Fruit fly (Drosophila melanogaster): ENCODE results near the gene Hsp26.

Gene Hsp26

dm6 chr3L:9417288-9417687, 40.1 kb upstream of the Hsp26 start, which contains the start of gene CG3982:
TSS of gene CG3982 (minus strand) at chr3L:9417388.
- TF ChIP-seq psq (optimal IDR thresholded peaks at IDR 0.05) = no peak
- no peak for TF ChIP-seq Myc (optimal IDR thresholded peaks at IDR 0.05)
- TF ChIP-seq Sin3A (optimal IDR thresholded peaks at IDR 0.05) = no peak
- no peak for TF ChIP-seq insv (optimal IDR thresholded peaks at IDR 0.05)
- no peak for TF ChIP-seq h (optimal IDR thresholded peaks at IDR 0.05)
- TF ChIP-seq ttk (optimal IDR thresholded peaks at IDR 0.05) = no peak

DNA sequence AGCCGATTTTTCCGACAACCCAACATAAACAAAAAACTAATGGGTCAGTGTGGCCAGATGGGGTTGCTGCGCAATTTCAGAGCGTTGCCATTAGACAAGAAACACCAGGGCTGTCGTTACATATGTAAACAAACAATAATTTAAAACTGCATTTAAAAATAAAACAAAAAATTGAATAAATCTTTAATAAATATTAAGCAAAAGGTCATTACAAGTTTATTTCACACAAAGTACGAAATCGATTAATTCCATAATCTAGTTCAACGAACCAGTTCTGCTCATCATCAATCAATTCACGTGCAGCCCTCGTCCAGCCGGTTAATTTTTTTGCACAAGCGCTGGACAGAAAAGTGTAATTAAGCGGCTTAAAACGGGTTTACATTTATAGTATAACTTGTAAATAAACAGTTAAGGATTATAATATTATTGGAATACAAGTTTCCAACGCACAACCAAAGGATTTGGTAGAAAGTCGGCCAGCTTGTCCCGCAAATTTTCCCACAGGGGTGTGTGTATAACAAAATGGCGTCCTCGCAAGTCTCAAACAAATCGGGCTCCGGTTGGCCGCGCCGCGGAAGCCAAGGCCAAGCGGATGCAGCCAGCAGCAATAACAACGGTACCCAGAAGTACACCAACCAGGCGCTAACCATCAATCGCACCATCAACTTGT, 33.7 kb upstream of the Hsp26 start, which contains the start of the genes CG4022 and Cpsf5:
Gene CG4022, minus strand, starts transcription at position 79 of the 670 bp plus-strand sequence.
Gene Cpsf5, plus strand, starts transcription at position 285 of the 670 bp plus-strand sequence.
- TF ChIP-seq Myc (optimal IDR thresholded peaks at IDR 0.05) = no peak
- TF ChIP-seq h (optimal IDR thresholded peaks at IDR 0.05) = no peak
- TF ChIP-seq Sin3A (optimal IDR thresholded peaks at IDR 0.05) = no peak
- no peak for TF ChIP-seq psq (optimal IDR thresholded peaks at IDR 0.05)
- no peak for TF ChIP-seq insv (optimal IDR thresholded peaks at IDR 0.05)
- no peak for TF ChIP-seq ttk (optimal IDR thresholded peaks at IDR 0.05)

DNA sequence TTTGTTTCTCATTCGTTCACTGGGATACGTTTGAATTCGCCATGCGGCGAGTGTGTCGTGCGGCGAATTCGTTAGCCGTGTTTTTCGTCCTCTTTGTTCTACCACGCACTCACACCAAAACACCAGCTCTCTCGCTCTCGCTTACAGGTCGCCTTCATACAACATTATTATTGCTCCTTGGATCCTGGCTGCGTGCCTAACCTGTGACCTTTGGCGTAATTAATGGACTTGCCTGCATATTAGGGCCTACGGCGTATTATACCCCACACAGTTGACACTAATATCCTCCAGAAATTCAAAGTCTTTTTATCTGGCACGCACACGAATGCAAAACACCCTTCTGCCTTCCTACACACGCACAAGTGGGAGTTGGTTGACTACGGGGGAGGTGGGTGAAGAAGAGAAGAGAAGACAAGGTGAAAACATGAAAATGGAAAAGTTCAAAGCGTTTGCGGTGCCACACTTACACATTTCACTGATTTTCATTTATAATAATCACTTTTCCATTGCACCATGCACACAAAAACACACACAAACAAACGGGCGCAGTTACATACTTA, 32.9 kb upstream of the Hsp26 start:
- TF ChIP-seq ttk (optimal IDR thresholded peaks at IDR 0.05) = no peak
- no peak for TF ChIP-seq h (optimal IDR thresholded peaks at IDR 0.05)
- TF ChIP-seq Myc (optimal IDR thresholded peaks at IDR 0.05) = no peak
- no peak for TF ChIP-seq insv (optimal IDR thresholded peaks at IDR 0.05)
- no peak for TF ChIP-seq psq (optimal IDR thresholded peaks at IDR 0.05)
- TF ChIP-seq Sin3A (optimal IDR thresholded peaks at IDR 0.05) = no peak

DNA sequence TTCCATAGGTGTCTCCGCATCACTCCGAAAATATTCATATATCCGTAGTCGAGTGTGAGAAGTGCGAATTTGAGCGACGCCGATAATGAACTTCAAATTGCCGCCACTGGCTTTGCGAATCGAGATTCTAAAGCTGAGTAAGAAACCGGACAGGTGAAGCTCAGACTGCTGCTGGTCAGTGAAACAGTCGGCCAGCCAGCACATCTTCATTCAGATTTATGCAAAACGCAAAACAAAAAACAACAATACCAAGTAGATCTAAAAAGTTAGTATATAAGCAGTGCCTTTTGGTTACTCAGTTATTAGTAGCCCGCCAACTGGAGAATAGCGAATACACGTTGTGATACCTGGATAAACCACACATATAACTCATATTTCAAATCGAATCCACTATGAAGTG, 27.3 kb upstream of the Hsp26 start, which contains the start of gene Cpr67B:
Gene Cpr67B, plus strand, starts transcription at position 301 of the 400 bp plus-strand sequence.
- TF ChIP-seq Myc (optimal IDR thresholded peaks at IDR 0.05) (no peak), Sin3A (optimal IDR thresholded peaks at IDR 0.05) (no peak), ttk (optimal IDR thresholded peaks at IDR 0.05) (no peak), insv (optimal IDR thresholded peaks at IDR 0.05) (no peak), h (optimal IDR thresholded peaks at IDR 0.05) (no peak), psq (optimal IDR thresholded peaks at IDR 0.05) (no peak)

- TF ChIP-seq psq (optimal IDR thresholded peaks at IDR 0.05) (no peak), Sin3A (optimal IDR thresholded peaks at IDR 0.05) (no peak)
These were observed 25.1 kb upstream of the Hsp26 start, which contains the start of gene eIF4E1 for dm6 chr3L:9402157-9402890. TSS of gene eIF4E1 (minus strand) at chr3L:9402460.

DNA sequence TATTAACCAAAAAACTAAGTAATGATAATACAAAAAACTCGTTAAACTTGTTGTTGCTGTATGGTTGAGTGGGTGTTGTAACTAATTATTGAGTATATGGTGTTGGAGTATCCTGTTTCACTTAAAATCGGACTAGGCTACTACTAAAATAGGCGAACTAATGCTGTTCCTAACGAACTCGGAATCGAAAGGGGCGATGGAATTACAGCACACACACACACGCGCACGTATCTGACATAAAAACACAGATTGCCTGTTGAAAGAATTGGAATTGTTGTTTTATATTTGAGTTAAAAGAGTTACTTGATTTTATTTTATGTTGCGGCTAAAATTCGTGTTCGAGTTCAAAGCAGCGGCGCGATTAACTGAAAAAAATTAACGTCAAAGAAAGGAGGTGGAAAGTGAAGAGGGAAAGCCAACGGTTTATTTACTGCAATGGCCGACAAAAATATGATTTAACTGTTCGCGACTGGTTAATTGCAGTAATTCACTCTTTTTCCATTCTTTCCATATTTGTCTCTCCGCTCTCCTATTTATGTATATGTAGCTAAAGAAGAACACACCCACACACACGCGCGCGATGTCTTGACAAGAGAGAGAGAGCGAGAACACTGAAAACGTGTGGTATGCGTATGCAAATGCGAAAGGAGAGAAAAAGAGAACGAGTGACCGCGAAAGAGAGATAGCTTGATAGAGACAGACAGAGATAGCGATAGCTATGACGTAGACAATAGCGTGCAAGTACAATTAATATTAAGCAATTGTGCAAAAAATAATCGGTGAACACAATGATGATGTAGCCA, 24.3 kb upstream of the Hsp26 start:
- no peak for TF ChIP-seq Sin3A (optimal IDR thresholded peaks at IDR 0.05)
- TF ChIP-seq h (optimal IDR thresholded peaks at IDR 0.05) = no peak
- TF ChIP-seq ttk (optimal IDR thresholded peaks at IDR 0.05) = no peak
- TF ChIP-seq Myc (optimal IDR thresholded peaks at IDR 0.05) = no peak
- no peak for TF ChIP-seq psq (optimal IDR thresholded peaks at IDR 0.05)
- TF ChIP-seq insv (optimal IDR thresholded peaks at IDR 0.05) = no peak

DNA sequence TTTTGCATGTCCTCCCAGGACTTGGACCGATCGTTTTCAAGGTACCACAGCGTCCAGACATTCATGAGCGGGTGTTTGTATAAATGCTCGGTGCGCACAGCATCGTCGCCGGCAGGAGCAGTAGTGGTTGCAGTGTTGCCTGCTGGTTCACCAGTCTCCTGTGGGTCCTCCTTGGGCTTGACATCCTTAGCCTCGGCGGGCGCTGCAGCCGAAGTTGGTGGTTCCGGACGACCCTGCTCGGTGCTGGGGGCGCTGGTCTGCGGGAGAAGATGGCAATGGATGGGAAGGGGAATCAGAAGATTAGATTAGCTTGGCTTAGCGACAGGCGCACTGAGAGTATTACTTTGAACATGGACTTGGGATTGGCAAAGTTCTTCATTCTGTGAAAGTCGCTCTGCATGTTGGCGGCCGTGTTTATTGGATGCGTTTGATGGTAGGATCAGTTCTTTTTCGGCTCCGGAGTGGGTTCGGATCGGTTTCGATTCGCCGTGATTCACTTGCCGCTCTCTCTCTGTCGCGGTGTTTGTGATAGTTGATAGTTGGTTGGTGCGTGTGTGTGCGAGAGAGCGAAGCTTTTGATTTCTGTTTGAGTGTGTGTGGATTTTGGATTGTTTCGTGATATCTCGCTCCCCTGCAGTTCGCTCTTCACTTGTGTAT, 23.6 kb upstream of the Hsp26 start:
- no peak for TF ChIP-seq ttk (optimal IDR thresholded peaks at IDR 0.05)
- TF ChIP-seq Sin3A (optimal IDR thresholded peaks at IDR 0.05) = no peak
- TF ChIP-seq insv (optimal IDR thresholded peaks at IDR 0.05) = no peak
- TF ChIP-seq psq (optimal IDR thresholded peaks at IDR 0.05) = no peak
- TF ChIP-seq h (optimal IDR thresholded peaks at IDR 0.05) = no peak
- no peak for TF ChIP-seq Myc (optimal IDR thresholded peaks at IDR 0.05)

DNA sequence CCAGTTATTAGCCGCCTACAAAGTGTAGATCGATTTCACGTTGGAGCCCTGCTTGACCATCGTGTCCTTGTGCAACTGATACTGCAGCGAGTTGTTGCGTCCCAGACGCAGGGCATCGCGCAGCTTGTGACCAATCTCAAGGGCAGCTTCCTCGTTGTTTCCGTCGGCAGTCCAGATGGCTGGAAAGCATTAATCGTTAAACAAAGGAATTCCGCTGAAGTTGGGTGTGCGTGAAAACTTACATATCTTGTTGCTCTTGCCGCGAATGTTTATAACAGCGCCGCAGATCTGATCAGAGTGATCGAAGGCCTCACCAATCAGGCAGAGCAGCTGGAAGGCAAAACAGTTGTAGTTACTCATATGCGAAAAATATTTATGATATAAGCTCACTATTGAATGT, 22.6 kb upstream of the Hsp26 start:
- TF ChIP-seq insv (optimal IDR thresholded peaks at IDR 0.05) (no peak), psq (optimal IDR thresholded peaks at IDR 0.05) (no peak)

DNA sequence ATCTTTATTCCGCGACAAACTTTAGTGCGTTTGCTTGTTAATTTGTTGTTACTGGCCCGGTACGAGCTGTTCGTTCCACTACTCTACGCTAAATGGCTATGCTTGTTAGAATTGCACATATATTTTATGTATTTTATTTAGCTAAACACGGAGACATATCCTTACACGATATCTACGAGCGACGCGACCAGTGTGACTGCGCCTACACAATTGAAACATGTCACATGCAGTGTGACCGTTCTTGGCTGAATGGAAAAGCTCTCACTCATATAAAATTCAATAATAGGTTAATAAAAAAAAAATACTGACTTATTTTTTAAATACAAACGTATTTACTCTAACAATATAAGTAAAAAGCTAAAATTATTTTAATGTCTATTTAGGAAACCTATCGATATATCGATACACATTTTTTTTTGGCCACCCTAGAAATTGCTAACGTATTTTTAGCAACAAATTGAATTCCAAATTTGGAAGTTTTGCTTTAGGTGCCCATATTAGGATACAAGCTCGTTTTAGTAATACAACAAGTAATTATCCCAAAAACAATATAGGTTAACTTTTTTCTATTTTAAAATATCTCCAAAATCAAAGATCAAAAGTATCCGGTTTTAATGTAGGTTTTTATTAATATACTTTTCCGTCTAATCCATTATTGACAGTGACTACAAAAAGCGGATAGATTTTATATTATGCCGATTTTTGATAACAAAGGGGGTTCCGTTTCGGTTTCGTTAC, 22.0 kb upstream of the Hsp26 start, which contains the start of gene CG4080:
Gene CG4080, minus strand, starts transcription at position 215 of the 738 bp plus-strand sequence.
- TF ChIP-seq Myc (optimal IDR thresholded peaks at IDR 0.05) = no peak
- no peak for TF ChIP-seq insv (optimal IDR thresholded peaks at IDR 0.05)
- no peak for TF ChIP-seq h (optimal IDR thresholded peaks at IDR 0.05)
- TF ChIP-seq Sin3A (optimal IDR thresholded peaks at IDR 0.05) = no peak
- no peak for TF ChIP-seq psq (optimal IDR thresholded peaks at IDR 0.05)
- TF ChIP-seq ttk (optimal IDR thresholded peaks at IDR 0.05) = no peak

DNA sequence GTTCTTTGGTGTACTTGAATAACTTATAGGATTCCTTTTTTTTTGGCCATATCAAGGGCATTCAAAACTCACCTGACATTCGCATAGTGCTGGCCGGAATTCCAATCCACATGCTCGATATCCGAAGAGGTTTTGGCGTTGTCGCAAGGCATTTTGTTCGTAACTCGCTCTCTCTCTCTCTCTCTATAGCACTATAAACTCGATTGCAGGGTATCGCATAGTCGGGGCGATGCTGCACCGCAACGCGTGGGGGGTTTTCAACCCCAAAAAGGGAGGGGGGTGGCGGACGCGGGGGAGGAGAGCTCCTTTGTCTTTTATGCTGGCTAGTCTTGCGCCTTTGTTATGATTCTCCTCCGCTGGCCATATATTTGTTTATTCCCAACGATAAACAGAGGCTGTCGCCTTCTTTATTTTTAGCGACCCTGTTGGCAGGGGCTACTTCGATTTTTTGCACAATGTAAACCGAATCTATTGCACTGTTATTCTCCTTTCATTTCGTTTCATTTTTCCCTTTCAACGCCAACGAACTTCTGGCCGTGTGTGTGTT, 21.3 kb upstream of the Hsp26 start:
- TF ChIP-seq Sin3A (optimal IDR thresholded peaks at IDR 0.05) = no peak
- no peak for TF ChIP-seq h (optimal IDR thresholded peaks at IDR 0.05)
- no peak for TF ChIP-seq Myc (optimal IDR thresholded peaks at IDR 0.05)
- no peak for TF ChIP-seq insv (optimal IDR thresholded peaks at IDR 0.05)
- TF ChIP-seq psq (optimal IDR thresholded peaks at IDR 0.05) = no peak
- no peak for TF ChIP-seq ttk (optimal IDR thresholded peaks at IDR 0.05)

All from Kc167 (cell line).